Fruit fly (Drosophila melanogaster): ENCODE results near the gene CG18754.
A peak's percentile ranks its signal among the peaks of the same experiment; 100 is the strongest.

CG18754 gene

dm6 chr3R:23646183-23646582, 37.7 kb upstream of the CG18754 start (continued):
- TF ChIP-seq nau (GFP tag; optimal IDR thresholded peaks at IDR 0.05) (peak; percentile 72), Gsc (GFP tag; IDR thresholded peaks at IDR 0.05) (peak; percentile 68; the same call in 1 of the 2 replicates), CG6765 (GFP tag; optimal IDR thresholded peaks at IDR 0.05) (no peak), CG32532 (GFP tag; IDR thresholded peaks at IDR 0.05) (peak; percentile 62), CG3995 (GFP tag; optimal IDR thresholded peaks at IDR 0.05) (no peak), CG4820 (GFP tag; optimal IDR thresholded peaks at IDR 0.05) (peak; percentile 72), CkIIα-i1 (GFP tag; IDR thresholded peaks at IDR 0.05) (no peak), emc (GFP tag; optimal IDR thresholded peaks at IDR 0.05) (no peak), CG2116 (GFP tag; optimal IDR thresholded peaks at IDR 0.05) (peak; percentile 10), Stat92E (GFP tag; optimal IDR thresholded peaks at IDR 0.05) (no peak), Vsx1 (GFP tag; optimal IDR thresholded peaks at IDR 0.05) (peak; percentile 40), CG34376 (GFP tag; optimal IDR thresholded peaks at IDR 0.05) (no peak), slbo (GFP tag; IDR thresholded peaks at IDR 0.05) (peak; percentile 80), rib (GFP tag; IDR thresholded peaks at IDR 0.05) (no peak), Asciz (GFP tag; optimal IDR thresholded peaks at IDR 0.05) (peak; percentile 70), CG1529 (GFP tag; optimal IDR thresholded peaks at IDR 0.05) (peak; percentile 69), ash1 (GFP tag; optimal IDR thresholded peaks at IDR 0.05) (no peak), CG12155 (GFP tag; optimal IDR thresholded peaks at IDR 0.05) (peak; percentile 32), Usf (GFP tag; optimal IDR thresholded peaks at IDR 0.05) (no peak), CG9876 (GFP tag; optimal IDR thresholded peaks at IDR 0.05) (peak; percentile 38), E2f1 (GFP tag; IDR thresholded peaks at IDR 0.05) (peak; percentile 77), salm (tag; optimal IDR thresholded peaks at IDR 0.05) (peak; percentile 16), BEAF-32 (GFP tag; optimal IDR thresholded peaks at IDR 0.05) (no peak), CG31365 (tag; optimal IDR thresholded peaks at IDR 0.05) (peak; percentile 7), Ptx1 (GFP tag; IDR thresholded peaks at IDR 0.05) (peak; percentile 83), B-H2 (GFP tag; optimal IDR thresholded peaks at IDR 0.05) (no peak), zen (tag; optimal IDR thresholded peaks at IDR 0.05) (peak; percentile 19), H15 (GFP tag; IDR thresholded peaks at IDR 0.05) (peak; percentile 83), bab2 (GFP tag; optimal IDR thresholded peaks at IDR 0.05) (peak; percentile 61), nmo (GFP tag; optimal IDR thresholded peaks at IDR 0.05) (peak; percentile 73), D (optimal IDR thresholded peaks at IDR 0.05) (no peak), D (GFP tag; optimal IDR thresholded peaks at IDR 0.05) (peak; percentile 65), Eip74EF (GFP tag; optimal IDR thresholded peaks at IDR 0.05) (peak in 1 of 2 experiments; percentile 49), fd64A (GFP tag; optimal IDR thresholded peaks at IDR 0.05) (peak; percentile 49), slou (GFP tag; optimal IDR thresholded peaks at IDR 0.05) (no peak), CG11696 (GFP tag; IDR thresholded peaks at IDR 0.05) (no peak), Pdp1 (GFP tag; optimal IDR thresholded peaks at IDR 0.05) (peak; percentile 65 to 72), CG13424 (tag; optimal IDR thresholded peaks at IDR 0.05) (peak; percentile 62), hb (GFP tag; IDR thresholded peaks at IDR 0.05; ENCODE audit: partially characterized antibody) (no peak), cas (GFP tag; IDR thresholded peaks at IDR 0.05) (peak; percentile 65), crc (GFP tag; optimal IDR thresholded peaks at IDR 0.05) (peak; percentile 39), CG3726 (GFP tag; IDR thresholded peaks at IDR 0.05) (peak; percentile 74; the same call in 2 of the 3 replicates), ATbp (GFP tag; optimal IDR thresholded peaks at IDR 0.05) (peak; percentile 77), bsh (GFP tag; optimal IDR thresholded peaks at IDR 0.05) (peak; percentile 25 to 84), CG30431 (GFP tag; optimal IDR thresholded peaks at IDR 0.05) (peak; percentile 53), scrt (GFP tag; optimal IDR thresholded peaks at IDR 0.05) (peak; percentile 20), HLH54F (GFP tag; optimal IDR thresholded peaks at IDR 0.05) (peak; percentile 58), Sry-β (GFP tag; optimal IDR thresholded peaks at IDR 0.05) (no peak), kay (GFP tag; optimal IDR thresholded peaks at IDR 0.05) (no peak), org-1 (GFP tag; optimal IDR thresholded peaks at IDR 0.05) (peak; percentile 39), CG8944 (GFP tag; optimal IDR thresholded peaks at IDR 0.05) (peak; percentile 51)
